Fruit fly (Drosophila melanogaster) whole organism, adult: ENCODE results near the gene CG12535.
A peak's percentile ranks its signal among the peaks of the same experiment; 100 is the strongest.

ENCODE experiments used
- CG11617 ChIP-seq: fragments of 200-800 bp; sonication (Bioruptor generic); optimal IDR thresholded peaks from 2 replicates; lab custom pipeline; 2017; ENCODE audit warnings: mild to moderate bottlenecking, missing biosample characterization, missing genetic modification reagents, missing genetic modification characterization
- CG12768 ChIP-seq: fragments of 200-800 bp; sonication (Bioruptor generic); optimal IDR thresholded peaks from 2 replicates; lab custom pipeline; 2017; ENCODE audit warnings: missing biosample characterization, missing genetic modification characterization, mild to moderate bottlenecking, moderate library complexity, missing genetic modification reagents
- CG5204 ChIP-seq: fragments of 200-800 bp; sonication (Bioruptor generic); optimal IDR thresholded peaks from 2 replicates; lab custom pipeline; 2016; ENCODE audit warnings: missing biosample characterization, missing genetic modification characterization
- CG7045 ChIP-seq: fragments of 200-800 bp; sonication (Bioruptor generic); optimal IDR thresholded peaks from 2 replicates; lab custom pipeline; 2017; ENCODE audit warnings: missing biosample characterization, mild to moderate bottlenecking, missing genetic modification characterization
- CG7101 ChIP-seq: fragments of 200-800 bp; sonication (Bioruptor generic); optimal IDR thresholded peaks from 2 replicates; lab custom pipeline; 2018; ENCODE audit warnings: missing biosample characterization, mild to moderate bottlenecking, missing genetic modification characterization, moderate library complexity
- Clk ChIP-seq: fragments of 200-800 bp; sonication (Bioruptor generic); optimal IDR thresholded peaks from 2 replicates; lab custom pipeline; 2017; ENCODE audit warnings: missing biosample characterization, missing genetic modification characterization
- Crg-1 ChIP-seq: fragments of 200-800 bp; sonication (Bioruptor generic); optimal IDR thresholded peaks from 2 replicates; lab custom pipeline; 2016; ENCODE audit warnings: missing biosample characterization, missing genetic modification characterization
- Hr96 ChIP-seq: fragments of 200-800 bp; sonication (Bioruptor generic); optimal IDR thresholded peaks from 2 replicates; lab custom pipeline; 2016; ENCODE audit warnings: missing biosample characterization, missing genetic modification characterization
- bab1 ChIP-seq: fragments of 200-800 bp; sonication (Bioruptor generic); optimal IDR thresholded peaks from 3 replicates; lab custom pipeline; 2019; ENCODE audit warnings: missing biosample characterization, mild to moderate bottlenecking, missing genetic modification characterization, moderate library complexity
- cnc ChIP-seq, 2 experiments: fragments of >200 bp; optimal IDR thresholded peaks; 2 replicates each; lab custom pipeline; 2017
- kay ChIP-seq: fragments of 200-800 bp; sonication (Bioruptor generic); peaks from one replicate; lab custom pipeline; 2016; ENCODE audit warnings: missing biosample characterization, missing genetic modification characterization, borderline replicate concordance
- toe ChIP-seq: fragments of 200-800 bp; sonication (Bioruptor generic); optimal IDR thresholded peaks from 2 replicates; lab custom pipeline; 2016; ENCODE audit warnings: missing biosample characterization, missing genetic modification characterization

DNA sequence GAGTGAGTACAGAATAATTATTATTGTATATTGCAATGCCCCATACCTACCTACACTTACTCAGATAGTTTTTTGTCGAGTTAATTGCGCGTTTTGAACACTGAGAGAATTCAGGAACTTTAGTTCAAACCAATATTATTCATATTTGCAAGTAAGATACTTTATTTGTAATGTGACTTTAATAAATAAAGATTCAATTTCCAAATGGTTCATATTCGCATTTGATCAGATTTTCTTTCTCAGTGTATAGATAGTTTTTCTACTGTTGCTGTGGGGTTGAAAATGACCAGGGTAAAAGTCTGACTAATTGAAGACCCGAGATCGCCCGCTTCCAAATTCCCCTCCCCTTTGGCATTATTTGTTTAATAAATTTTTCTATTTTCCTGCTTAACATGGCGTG, 54.6 kb downstream of the CG12535 start:
- TF ChIP-seq bab1 (no peak), CG7045 (GFP tag; lab: Kevin White, UChicago) (no peak), CG7101 (no peak), CG11617 (no peak), toe (GFP tag; lab: Kevin White, UChicago) (no peak), cnc (optimal IDR thresholded peaks at IDR 0.05; lab: Kevin White, UChicago) (no peak), CG5204 (GFP tag; lab: Kevin White, UChicago) (no peak), CG12768 (GFP tag; lab: Kevin White, UChicago) (no peak), Hr96 (GFP tag; lab: Kevin White, UChicago) (no peak), Crg-1 (GFP tag; lab: Kevin White, UChicago) (no peak), kay (GFP tag; lab: Kevin White, UChicago) (peak; percentile 35), Clk (GFP tag; lab: Kevin White, UChicago) (no peak)
